Fruit fly (Drosophila melanogaster) whole organism, embryonic: ENCODE measurements around the gene CG3149.

Experiments
- Abd-B ChIP-seq: fragments of 200-800 bp; sonication (Bioruptor generic); optimal IDR thresholded peaks from 2 replicates; lab custom pipeline; 2018; ENCODE audit warnings: missing biosample characterization, mild to moderate bottlenecking, missing genetic modification characterization, moderate library complexity
- CG10431 ChIP-seq: fragments of 200-800 bp; sonication (Bioruptor generic); optimal IDR thresholded peaks from 3 replicates; lab custom pipeline; 2018; ENCODE audit warnings: missing biosample characterization, mild to moderate bottlenecking, missing genetic modification characterization
- CG10979 ChIP-seq: fragments of 200-800 bp; sonication (Bioruptor generic); optimal IDR thresholded peaks from 2 replicates; lab custom pipeline; 2018; ENCODE audit warnings: missing biosample characterization, mild to moderate bottlenecking, missing genetic modification characterization, moderate library complexity
- CG11696 ChIP-seq: fragments of 200-800 bp; sonication (Bioruptor generic); IDR thresholded peaks from 2 replicates; pipeline ENCODE4 v1.3.6; 2022; ENCODE audit warnings: missing biosample characterization, missing genetic modification characterization
- CG15011 ChIP-seq: fragments of 200-800 bp; sonication (Bioruptor generic); optimal IDR thresholded peaks from 3 replicates; lab custom pipeline; 2018; ENCODE audit warnings: missing biosample characterization, mild to moderate bottlenecking, missing genetic modification characterization
- CG16813 ChIP-seq: fragments of 200-800 bp; sonication (Bioruptor generic); IDR thresholded peaks from 3 replicates; pipeline ENCODE4 v1.3.6; 2022; ENCODE audit warnings: missing biosample characterization, missing genetic modification characterization; ENCODE audit not compliant: partially characterized antibody
- CG16863 ChIP-seq: fragments of 200-800 bp; sonication (Bioruptor generic); optimal IDR thresholded peaks from 3 replicates; lab custom pipeline; 2016; ENCODE audit warnings: missing biosample characterization, missing genetic modification characterization
- CG1832 ChIP-seq: fragments of 200-800 bp; sonication (Bioruptor generic); optimal IDR thresholded peaks from 2 replicates; lab custom pipeline; 2017; ENCODE audit warnings: missing biosample characterization, mild to moderate bottlenecking, missing genetic modification characterization, inconsistent platforms
- CG32532 ChIP-seq: fragments of 200-800 bp; sonication (Bioruptor generic); IDR thresholded peaks from 2 replicates; pipeline ENCODE4 v1.3.6; 2022; ENCODE audit warnings: missing biosample characterization, missing genetic modification characterization
- CG3281 ChIP-seq: fragments of 200-800 bp; sonication (Bioruptor generic); optimal IDR thresholded peaks from 3 replicates; lab custom pipeline; 2017; ENCODE audit warnings: missing biosample characterization, mild to moderate bottlenecking, missing genetic modification characterization
- CG43689 ChIP-seq: fragments of 200-800 bp; sonication (Bioruptor generic); IDR thresholded peaks from 2 replicates; pipeline ENCODE4 v1.3.6; 2022; ENCODE audit warnings: missing biosample characterization, missing genetic modification characterization
- CG4404 ChIP-seq: fragments of 200-800 bp; sonication (Bioruptor generic); IDR thresholded peaks from 2 replicates; pipeline ENCODE4 v1.3.6; 2022; ENCODE audit warnings: missing biosample characterization, missing genetic modification characterization
- CG4854 ChIP-seq: fragments of 200-800 bp; sonication (Bioruptor generic); optimal IDR thresholded peaks from 2 replicates; lab custom pipeline; 2016; ENCODE audit warnings: missing biosample characterization, missing genetic modification characterization, inconsistent platforms
- CG5180 ChIP-seq: fragments of 200-800 bp; sonication (Bioruptor generic); optimal IDR thresholded peaks from 3 replicates; lab custom pipeline; 2017; ENCODE audit warnings: missing biosample characterization, missing genetic modification characterization, mild to moderate bottlenecking, moderate library complexity, missing genetic modification reagents
- CG5953 ChIP-seq: fragments of 200-800 bp; sonication (Bioruptor generic); IDR thresholded peaks from 2 replicates; pipeline ENCODE4 v1.3.6; 2022; ENCODE audit warnings: missing biosample characterization, missing genetic modification characterization
- CG7271 ChIP-seq: fragments of 200-800 bp; sonication (Bioruptor generic); optimal IDR thresholded peaks from 2 replicates; lab custom pipeline; 2018; ENCODE audit warnings: missing biosample characterization, mild to moderate bottlenecking, missing genetic modification characterization, moderate library complexity
- Dip3 ChIP-seq: fragments of 200-800 bp; sonication (Bioruptor generic); optimal IDR thresholded peaks from 3 replicates; lab custom pipeline; 2016; ENCODE audit warnings: missing biosample characterization, missing genetic modification characterization
- Doc2 ChIP-seq: fragments of 200-800 bp; sonication (Bioruptor generic); IDR thresholded peaks from 2 replicates; pipeline ENCODE4 v1.3.6; 2022; ENCODE audit warnings: missing biosample characterization, missing genetic modification characterization
- E2f2 ChIP-seq: fragments of 200-800 bp; sonication (Bioruptor generic); IDR thresholded peaks from 2 replicates; pipeline ENCODE4 v1.3.6; 2022; ENCODE audit warnings: missing biosample characterization, missing genetic modification characterization
- Gsc ChIP-seq: fragments of 200-800 bp; sonication (Bioruptor generic); IDR thresholded peaks from 2 replicates; pipeline ENCODE4 v1.3.6; 2022; ENCODE audit warnings: missing biosample characterization, missing genetic modification characterization
- H2.0 ChIP-seq: fragments of 200-800 bp; sonication (Bioruptor generic); IDR thresholded peaks from 2 replicates; pipeline ENCODE4 v1.3.6; 2022; ENCODE audit warnings: missing biosample characterization, missing genetic modification characterization
- HLH3B ChIP-seq: fragments of 200-800 bp; sonication (Bioruptor generic); IDR thresholded peaks from 2 replicates; pipeline ENCODE4 v1.3.6; 2022; ENCODE audit warnings: missing biosample characterization, missing genetic modification characterization
- HLHmδ ChIP-seq: fragments of 200-800 bp; sonication (Bioruptor generic); optimal IDR thresholded peaks from 2 replicates; lab custom pipeline; 2018; ENCODE audit warnings: missing biosample characterization, mild to moderate bottlenecking, missing genetic modification characterization, moderate library complexity
- Hr78 ChIP-seq, 2 experiments: fragments of 200-800 bp in 1 of 2; fragments of >200 bp in 1 of 2; sonication (Bioruptor generic) in 1 of 2; optimal IDR thresholded peaks; 2 replicates each; lab custom pipeline; 2017 to 2019; ENCODE audit warnings: missing biosample characterization in 2 of 2, missing genetic modification characterization in 2 of 2, mild to moderate bottlenecking in 1 of 2, moderate library complexity in 1 of 2
- Lhr ChIP-seq: fragments of 200-800 bp; sonication (Bioruptor generic); optimal IDR thresholded peaks from 3 replicates; lab custom pipeline; 2017; ENCODE audit warnings: mild to moderate bottlenecking, missing biosample characterization, missing genetic modification reagents, missing genetic modification characterization
- Lpt ChIP-seq: fragments of >200 bp; optimal IDR thresholded peaks from 2 replicates; lab custom pipeline; 2018; ENCODE audit warnings: missing biosample characterization, missing genetic modification characterization
- Mes4 ChIP-seq: fragments of 200-800 bp; sonication (Bioruptor generic); optimal IDR thresholded peaks from 2 replicates; lab custom pipeline; 2016; ENCODE audit warnings: missing biosample characterization, missing genetic modification characterization
- PHDP ChIP-seq: fragments of 200-800 bp; sonication (Bioruptor generic); optimal IDR thresholded peaks from 3 replicates; lab custom pipeline; 2018; ENCODE audit warnings: missing biosample characterization, mild to moderate bottlenecking, missing genetic modification characterization, moderate library complexity
- Sry-β ChIP-seq: fragments of 200-800 bp; sonication (Bioruptor generic); optimal IDR thresholded peaks from 2 replicates; lab custom pipeline; 2018; ENCODE audit warnings: missing biosample characterization, mild to moderate bottlenecking, missing genetic modification characterization, moderate library complexity
- Sry-δ ChIP-seq: fragments of 200-800 bp; sonication (Bioruptor generic); optimal IDR thresholded peaks from 2 replicates; lab custom pipeline; 2016; ENCODE audit warnings: missing biosample characterization, missing genetic modification characterization
- Xrp1 ChIP-seq: fragments of 200-800 bp; sonication (Bioruptor generic); IDR thresholded peaks from 2 replicates; pipeline ENCODE4 v1.3.6; 2022; ENCODE audit warnings: missing biosample characterization, missing genetic modification characterization
- aop ChIP-seq: fragments of 200-800 bp; sonication (Bioruptor generic); IDR thresholded peaks from 2 replicates; pipeline ENCODE4 v1.3.6; 2022; ENCODE audit warnings: missing biosample characterization, missing genetic modification characterization
- bab2 ChIP-seq: fragments of 200-800 bp; sonication (Bioruptor generic); optimal IDR thresholded peaks from 2 replicates; lab custom pipeline; 2016; ENCODE audit warnings: missing biosample characterization, missing genetic modification characterization
- btn ChIP-seq: fragments of 200-800 bp; sonication (Bioruptor generic); optimal IDR thresholded peaks from 2 replicates; lab custom pipeline; 2016; ENCODE audit warnings: missing biosample characterization, missing genetic modification characterization
- croc ChIP-seq: fragments of 200-800 bp; sonication (Bioruptor generic); conservative IDR thresholded peaks from 3 replicates; pipeline ENCODE4 v1.3.6; 2022; ENCODE audit warnings: missing biosample characterization, missing genetic modification characterization
- da ChIP-seq: fragments of 200-800 bp; sonication (Bioruptor generic); optimal IDR thresholded peaks from 2 replicates; lab custom pipeline; 2016; ENCODE audit warnings: missing biosample characterization, missing genetic modification characterization
- gcm ChIP-seq: fragments of 200-800 bp; sonication (Bioruptor generic); optimal IDR thresholded peaks from 2 replicates; lab custom pipeline; 2019; ENCODE audit warnings: missing biosample characterization, mild to moderate bottlenecking, missing genetic modification characterization, moderate library complexity
- hbn ChIP-seq: fragments of 200-800 bp; sonication (Bioruptor generic); IDR thresholded peaks from 2 replicates; pipeline ENCODE4 v1.3.6; 2022; ENCODE audit warnings: missing biosample characterization, missing genetic modification characterization; ENCODE audit not compliant: partially characterized antibody
- hkb ChIP-seq, 2 experiments: fragments of 200-800 bp in 1 of 2; fragments of >200 bp in 1 of 2; sonication (Bioruptor generic) in 1 of 2; IDR thresholded peaks in 1 of 2; optimal IDR thresholded peaks in 1 of 2; 2 replicates each; pipeline versions ENCODE4 v1.3.6 to Lab custom; 2017 to 2022; ENCODE audit warnings: missing biosample characterization in 1 of 2, missing genetic modification characterization in 1 of 2
- hth ChIP-seq: fragments of >200 bp; optimal IDR thresholded peaks from 2 replicates; lab custom pipeline; 2017; ENCODE audit warnings: inconsistent platforms
- maf-S ChIP-seq: fragments of 200-800 bp; sonication (Bioruptor generic); optimal IDR thresholded peaks from 2 replicates; lab custom pipeline; 2016; ENCODE audit warnings: missing biosample characterization, missing genetic modification characterization
- pita ChIP-seq: fragments of 200-800 bp; sonication (Bioruptor generic); optimal IDR thresholded peaks from 2 replicates; lab custom pipeline; 2017; ENCODE audit warnings: missing biosample characterization, mild to moderate bottlenecking, missing genetic modification characterization
- prd ChIP-seq, 3 experiments: fragments of >200 bp in 2 of 3; fragments of 200-800 bp in 1 of 3; sonication (Bioruptor generic) in 1 of 3; optimal IDR thresholded peaks in 2 of 3; IDR thresholded peaks in 1 of 3; 2 replicates in 2 of 3; 3 replicates in 1 of 3; pipeline versions ENCODE4 v1.3.6 to Lab custom; 2017 to 2022; ENCODE audit warnings: missing biosample characterization in 1 of 3, missing genetic modification characterization in 1 of 3
- ranshi ChIP-seq: fragments of 200-800 bp; sonication (Bioruptor generic); IDR thresholded peaks from 2 replicates; pipeline ENCODE4 v1.3.6; 2022; ENCODE audit warnings: missing biosample characterization, missing genetic modification characterization
- row ChIP-seq: fragments of 200-800 bp; sonication (Bioruptor generic); IDR thresholded peaks from 3 replicates; pipeline ENCODE4 v1.3.6; 2022; ENCODE audit warnings: missing biosample characterization, missing genetic modification characterization
- sens-2 ChIP-seq: fragments of 200-800 bp; sonication (Bioruptor generic); IDR thresholded peaks from 2 replicates; pipeline ENCODE4 v1.3.6; 2022; ENCODE audit warnings: missing biosample characterization, missing genetic modification characterization
- sisA ChIP-seq: fragments of 200-800 bp; sonication (Bioruptor generic); IDR thresholded peaks from 2 replicates; pipeline ENCODE4 v1.3.6; 2022; ENCODE audit warnings: missing biosample characterization, missing genetic modification characterization
- ssp ChIP-seq: fragments of 200-800 bp; sonication (Bioruptor generic); IDR thresholded peaks from 2 replicates; pipeline ENCODE4 v1.3.6; 2022; ENCODE audit warnings: missing biosample characterization, missing genetic modification characterization
- tgo ChIP-seq: fragments of 200-800 bp; sonication (Bioruptor generic); IDR thresholded peaks from 3 replicates; pipeline ENCODE4 v1.3.6; 2022; ENCODE audit warnings: missing biosample characterization, missing genetic modification characterization
- toy ChIP-seq: fragments of 200-800 bp; sonication (Bioruptor generic); IDR thresholded peaks from 2 replicates; pipeline ENCODE4 v1.3.6; 2022; ENCODE audit warnings: missing biosample characterization, missing genetic modification characterization
- vvl ChIP-seq: fragments of 200-800 bp; sonication (Bioruptor generic); IDR thresholded peaks from 2 replicates; pipeline ENCODE4 v1.3.6; 2022; ENCODE audit warnings: missing biosample characterization, missing genetic modification characterization

CG3149 gene

dm6 chrX:5665902-5666301 is 29.1 kb downstream of the CG3149 start, which contains the start of the genes Sirt4 and CG4119 (continued):
- TF ChIP-seq CG15011 (GFP tag; lab: Kevin White, UChicago) (no peak), CG43689 (no peak), CG4404 (GFP tag; lab: Robert Waterston, UW) (no peak), CG11696 (GFP tag; lab: Robert Waterston, UW) (no peak), Lhr (GFP tag; lab: Kevin White, UChicago) (no peak), Abd-B (no peak), sisA (GFP tag; lab: Robert Waterston, UW) (no peak), CG1832 (GFP tag; lab: Kevin White, UChicago) (no peak), Dip3 (GFP tag; lab: Kevin White, UChicago) (peak; percentile 12), CG3281 (GFP tag; lab: Kevin White, UChicago) (peak; percentile 9), CG16813 (peak; percentile 96), CG7271 (tag; lab: Kevin White, UChicago) (no peak), row (peak; percentile 60), sens-2 (GFP tag; lab: Robert Waterston, UW) (no peak), croc (GFP tag; lab: Robert Waterston, UW) (no peak), HLH3B (no peak), hkb (optimal IDR thresholded peaks at IDR 0.05; lab: Kevin White, UChicago) (no peak), hkb (GFP tag; IDR thresholded peaks at IDR 0.05; lab: Robert Waterston, UW) (no peak), E2f2 (GFP tag; lab: Robert Waterston, UW) (peak; percentile 54), btn (no peak), Sry-β (peak; percentile 11), bab2 (GFP tag; lab: Kevin White, UChicago) (no peak), HLHmδ (no peak), hbn (peak; percentile 90), H2.0 (GFP tag; lab: Robert Waterston, UW) (peak; percentile 5; the same call in 1 of the 2 replicates), CG32532 (GFP tag; lab: Robert Waterston, UW) (peak; percentile 58; the same call in 1 of the 2 replicates), Lpt (GFP tag; lab: Kevin White, UChicago) (no peak), prd (optimal IDR thresholded peaks at IDR 0.05; lab: Kevin White, UChicago) (no peak), prd (GFP tag; IDR thresholded peaks at IDR 0.05; lab: Robert Waterston, UW) (peak; percentile 39; the same call in 1 of the 3 replicates), ssp (no peak), CG10431 (GFP tag; lab: Kevin White, UChicago) (no peak), PHDP (tag; lab: Kevin White, UChicago) (peak; percentile 10), pita (no peak), CG4854 (GFP tag; lab: Kevin White, UChicago) (no peak), Sry-δ (GFP tag; lab: Kevin White, UChicago) (peak; percentile 99), CG10979 (peak; percentile 7), Xrp1 (GFP tag; lab: Robert Waterston, UW) (no peak), da (GFP tag; lab: Kevin White, UChicago) (no peak), CG5180 (GFP tag; lab: Kevin White, UChicago) (no peak), Mes4 (GFP tag; lab: Kevin White, UChicago) (no peak), gcm (GFP tag; lab: Kevin White, UChicago) (peak; percentile 5), toy (GFP tag; lab: Robert Waterston, UW) (no peak), aop (GFP tag; lab: Robert Waterston, UW) (no peak), Hr78 (GFP tag; optimal IDR thresholded peaks at IDR 0.05; lab: Kevin White, UChicago) (no peak), CG5953 (GFP tag; lab: Robert Waterston, UW) (no peak), maf-S (GFP tag; lab: Kevin White, UChicago) (no peak), vvl (GFP tag; lab: Robert Waterston, UW) (no peak; the same call in 1 of the 2 replicates), CG16863 (GFP tag; lab: Kevin White, UChicago) (no peak), ranshi (no peak), Doc2 (GFP tag; lab: Robert Waterston, UW) (no peak), tgo (GFP tag; lab: Robert Waterston, UW) (no peak), Gsc (no peak), hth (no peak)
